Worm (Caenorhabditis elegans) whole organism, young adult: ENCODE measurements around the gene F31F4.1.

Experiments
- F33H1.4 ChIP-seq: fragments of 200-800 bp; sonication (Bioruptor generic); IDR thresholded peaks from 2 replicates; pipeline ENCODE4 v1.3.6; 2022; ENCODE audit warnings: missing genetic modification reagents, missing genetic modification characterization, missing compliant biosample characterization
- cebp-1 ChIP-seq, 2 experiments: fragments of 200-800 bp in 1 of 2; sonication (Bioruptor generic) in 1 of 2; sonication (generic microtip) in 1 of 2; IDR thresholded peaks in 1 of 2; optimal IDR thresholded peaks in 1 of 2; 2 replicates each; pipeline versions ENCODE4 v1.3.6 to Lab custom; 2017 to 2022; ENCODE audit warnings: missing compliant biosample characterization in 2 of 2, missing genetic modification characterization in 2 of 2, mild to moderate bottlenecking in 1 of 2, missing genetic modification reagents in 1 of 2, moderate library complexity in 1 of 2
- cebp-2 ChIP-seq: fragments of 200-800 bp; sonication (Bioruptor generic); IDR thresholded peaks from 2 replicates; pipeline ENCODE4 v1.3.6; 2022; ENCODE audit warnings: missing genetic modification characterization, missing compliant biosample characterization
- ceh-79 ChIP-seq: sonication (generic microtip); optimal IDR thresholded peaks from 2 replicates; lab custom pipeline; 2017; ENCODE audit warnings: mild to moderate bottlenecking, missing genetic modification characterization, missing compliant biosample characterization
- egrh-3 ChIP-seq: fragments of 200-800 bp; sonication (Bioruptor generic); IDR thresholded peaks from 2 replicates; pipeline ENCODE4 v1.3.6; 2022; ENCODE audit warnings: missing genetic modification reagents, missing genetic modification characterization, missing compliant biosample characterization
- hsf-1 ChIP-seq: fragments of 200-800 bp; sonication (Bioruptor generic); IDR thresholded peaks from 2 replicates; pipeline ENCODE4 v1.3.6; 2022; ENCODE audit warnings: missing genetic modification reagents, missing genetic modification characterization, missing compliant biosample characterization
- madf-8 ChIP-seq: fragments of 200-800 bp; sonication (Bioruptor generic); conservative IDR thresholded peaks from 2 replicates; pipeline ENCODE4 v1.3.6; 2022; ENCODE audit warnings: missing genetic modification reagents, missing genetic modification characterization, missing compliant biosample characterization
- snpc-4 ChIP-seq, 5 experiments: fragments of 150-350 bp in 1 of 5; sonication (generic microtip) in 4 of 5; optimal IDR thresholded peaks; 2 replicates each; lab custom pipeline; 2014 to 2018; ENCODE audit warnings: missing genetic modification characterization in 5 of 5, missing biosample characterization in 3 of 5, antibody characterized with exemption in 2 of 5, mild to moderate bottlenecking in 2 of 5, missing compliant biosample characterization in 2 of 5, missing genotype in 2 of 5, moderate library complexity in 2 of 5, missing genetic modification reagents in 1 of 5
- ztf-26 ChIP-seq: sonication (generic microtip); optimal IDR thresholded peaks from 2 replicates; lab custom pipeline; 2017; ENCODE audit warnings: missing genetic modification characterization, missing compliant biosample characterization

ce11 chrV:655823-656222 is 28.0 kb upstream of the F31F4.1 start, which contains the start of gene srh-245:
- TF ChIP-seq snpc-4 (GFP tag; optimal IDR thresholded peaks at IDR 0.05; lab: Kevin White, UChicago) (no peak), snpc-4 (tag; optimal IDR thresholded peaks at IDR 0.05; lab: Kevin White, UChicago) (no peak), ztf-26 (no peak), egrh-3 (no peak), hsf-1 (GFP tag; lab: Robert Waterston, UW) (no peak), ceh-79 (tag; lab: Kevin White, UChicago) (no peak), cebp-2 (no peak), madf-8 (GFP tag; lab: Robert Waterston, UW) (no peak), F33H1.4 (no peak), cebp-1 (GFP tag; IDR thresholded peaks at IDR 0.05; lab: Robert Waterston, UW) (no peak), cebp-1 (tag; optimal IDR thresholded peaks at IDR 0.05; lab: Kevin White, UChicago) (no peak)
